Worm (Caenorhabditis elegans): ENCODE measurements around the gene mes-2.

Gene mes-2

ce11 chrII:14410768-14411167 lies 27.0 kb downstream of the mes-2 start, which contains the start of gene dsb-2 (continued):
- peak; percentile 70; the same call in 1 of the 2 replicates for TF ChIP-seq dox-1 (GFP tag; IDR thresholded peaks at IDR 0.05)
- TF ChIP-seq dpl-1 (GFP tag; optimal IDR thresholded peaks at IDR 0.05), result peak; percentile 29
- peak; percentile 71 for TF ChIP-seq him-1 (tag; optimal IDR thresholded peaks at IDR 0.05)
- TF ChIP-seq ceh-40 (GFP tag; IDR thresholded peaks at IDR 0.05), result no peak

- TF ChIP-seq zim-3 (tag; optimal IDR thresholded peaks at IDR 0.05) (no peak), efl-1 (GFP tag; optimal IDR thresholded peaks at IDR 0.05) (peak; percentile 7)
Measured at ce11 chrII:14413035-14413525, 29.3 kb downstream of the mes-2 start, which contains the start of gene exl-1. Gene exl-1, minus strand, starts transcription at chrII:14413475.

ce11 chrII:14413709-14414108 lies 29.9 kb downstream of the mes-2 start:
- TF ChIP-seq B0336.3 (GFP tag; IDR thresholded peaks at IDR 0.05) (no peak), ceh-40 (GFP tag; IDR thresholded peaks at IDR 0.05) (no peak), ztf-25 (GFP tag; IDR thresholded peaks at IDR 0.05) (no peak), xnd-1 (tag; optimal IDR thresholded peaks at IDR 0.05) (peak; percentile 22), F33H1.4 (GFP tag; IDR thresholded peaks at IDR 0.05) (peak; percentile 57), hsf-1 (GFP tag; IDR thresholded peaks at IDR 0.05) (no peak), F10E7.11 (tag; optimal IDR thresholded peaks at IDR 0.05) (no peak), ztf-6 (GFP tag; IDR thresholded peaks at IDR 0.05) (no peak), aptf-3 (GFP tag; IDR thresholded peaks at IDR 0.05) (no peak), Y53F4B.3 (GFP tag; IDR thresholded peaks at IDR 0.05) (no peak), lsl-1 (GFP tag; optimal IDR thresholded peaks at IDR 0.05) (peak; percentile 70), madf-6 (GFP tag; IDR thresholded peaks at IDR 0.05) (peak; percentile 52), Y79H2A.3 (GFP tag; conservative IDR thresholded peaks at IDR 0.05) (no peak), lin-26 (GFP tag; IDR thresholded peaks at IDR 0.05) (no peak)

ce11 chrII:14415427-14415826 lies 31.7 kb downstream of the mes-2 start:
- TF ChIP-seq nhr-80 (tag; optimal IDR thresholded peaks at IDR 0.05) (peak; percentile 69), zfh-2 (GFP tag; conservative IDR thresholded peaks at IDR 0.05) (no peak), F22D6.2 (tag; optimal IDR thresholded peaks at IDR 0.05) (no peak)

- TF ChIP-seq ekl-4 (GFP tag; IDR thresholded peaks at IDR 0.05), result no peak
- TF ChIP-seq lag-1 (GFP tag; IDR thresholded peaks at IDR 0.05), result no peak
- TF ChIP-seq unc-62 (GFP tag; optimal IDR thresholded peaks at IDR 0.05), result no peak
- TF ChIP-seq somi-1 (GFP tag; optimal IDR thresholded peaks at IDR 0.05), result no peak
- no peak for TF ChIP-seq Y56A3A.18 (GFP tag; IDR thresholded peaks at IDR 0.05)
- TF ChIP-seq nfya-2 (GFP tag; IDR thresholded peaks at IDR 0.05), result no peak
- TF ChIP-seq lin-26 (GFP tag; IDR thresholded peaks at IDR 0.05), result no peak
- no peak for TF ChIP-seq hrde-1 (tag; optimal IDR thresholded peaks at IDR 0.05; ENCODE audit: borderline replicate concordance)
Measured at ce11 chrII:14416988-14417387, 33.2 kb downstream of the mes-2 start.

- no peak for TF ChIP-seq ceh-58 (GFP tag; IDR thresholded peaks at IDR 0.05)
- TF ChIP-seq egl-44 (GFP tag; IDR thresholded peaks at IDR 0.05), result no peak
- TF ChIP-seq madf-8 (GFP tag; conservative IDR thresholded peaks at IDR 0.05), result no peak
- TF ChIP-seq F49E8.2 (tag; optimal IDR thresholded peaks at IDR 0.05; ENCODE audit: insufficient read depth), result no peak
- TF ChIP-seq die-1 (tag; optimal IDR thresholded peaks at IDR 0.05), result no peak
- no peak for TF ChIP-seq hlh-12 (tag; optimal IDR thresholded peaks at IDR 0.05)
- no peak for TF ChIP-seq nhr-80 (tag; optimal IDR thresholded peaks at IDR 0.05)
- TF ChIP-seq hmg-1.2 (GFP tag; IDR thresholded peaks at IDR 0.05), result no peak
- TF ChIP-seq ceh-79 (tag; optimal IDR thresholded peaks at IDR 0.05), result no peak
- TF ChIP-seq ZK185.1 (tag; optimal IDR thresholded peaks at IDR 0.05; ENCODE audit: poor library complexity, severe bottlenecking), result no peak
- no peak for TF ChIP-seq tbx-9 (tag; optimal IDR thresholded peaks at IDR 0.05; ENCODE audit: borderline replicate concordance)
- no peak for TF ChIP-seq Y53G8AR.9 (GFP tag; conservative IDR thresholded peaks at IDR 0.05)
- TF ChIP-seq nhr-179 (tag; optimal IDR thresholded peaks at IDR 0.05), result no peak
- no peak for TF ChIP-seq dpff-1 (tag; optimal IDR thresholded peaks at IDR 0.05)
- no peak for TF ChIP-seq ets-4 (GFP tag; optimal IDR thresholded peaks at IDR 0.05)
Measured at ce11 chrII:14424791-14425190, 41.0 kb downstream of the mes-2 start, which contains the start of gene plx-2. Gene plx-2, minus strand, starts transcription at chrII:14424891.
